Worm (Caenorhabditis elegans) whole organism, young adult: Measurements from ENCODE around the gene hsp-17.

Experiments
- T26A5.8 ChIP-seq: sonication (generic microtip); optimal IDR thresholded peaks from 2 replicates; lab custom pipeline; 2016; ENCODE audit warnings: missing genetic modification characterization, missing compliant biosample characterization
- ceh-40 ChIP-seq: fragments of 200-800 bp; sonication (Bioruptor generic); IDR thresholded peaks from 2 replicates; pipeline ENCODE4 v1.3.6; 2022; ENCODE audit warnings: missing genetic modification characterization, missing compliant biosample characterization
- dpl-1 ChIP-seq: fragments of 150-350 bp; optimal IDR thresholded peaks from 2 replicates; lab custom pipeline; 2014; ENCODE audit warnings: missing biosample characterization, missing genetic modification reagents, missing genetic modification characterization
- snpc-4 ChIP-seq, 5 experiments: fragments of 150-350 bp in 1 of 5; sonication (generic microtip) in 4 of 5; optimal IDR thresholded peaks; 2 replicates each; lab custom pipeline; 2014 to 2018; ENCODE audit warnings: missing genetic modification characterization in 5 of 5, missing biosample characterization in 3 of 5, antibody characterized with exemption in 2 of 5, mild to moderate bottlenecking in 2 of 5, missing compliant biosample characterization in 2 of 5, missing genotype in 2 of 5, moderate library complexity in 2 of 5, missing genetic modification reagents in 1 of 5

DNA sequence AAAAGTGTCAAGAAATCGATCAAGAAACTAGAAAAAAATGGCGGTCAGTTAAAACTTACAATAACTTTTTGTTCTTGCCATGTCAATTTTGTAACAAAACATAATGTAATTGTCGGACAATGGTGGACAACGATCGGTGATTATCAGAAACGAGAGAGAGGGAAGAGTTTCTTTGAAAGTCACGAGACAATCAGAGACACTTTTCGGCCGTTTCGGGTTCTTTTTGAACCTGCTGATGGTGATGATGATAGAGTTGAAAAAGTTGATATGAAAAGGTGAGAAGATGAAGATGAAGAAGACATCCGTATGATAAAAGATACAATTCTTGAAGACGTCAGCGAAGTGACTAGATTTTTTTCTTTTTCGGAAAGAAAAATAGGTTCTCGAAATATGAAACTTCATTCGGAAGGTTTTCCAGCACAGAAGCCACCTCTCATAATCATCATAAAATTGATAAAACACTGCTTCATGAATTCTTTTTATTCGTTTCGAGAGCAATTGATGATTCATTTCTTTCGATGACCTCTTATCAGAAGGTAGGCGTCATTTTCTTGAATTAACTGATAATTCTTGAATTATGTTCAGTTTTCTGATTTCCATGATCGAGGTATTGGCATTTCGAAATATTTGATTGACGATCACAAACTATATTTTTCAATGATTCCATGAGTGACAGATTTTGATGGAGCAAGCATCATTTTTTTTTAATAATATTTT lies 41.2 kb upstream of the hsp-17 start:
- no peak for TF ChIP-seq dpl-1 (GFP tag; lab: Kevin White, UChicago)
- no peak for TF ChIP-seq snpc-4 (GFP tag; optimal IDR thresholded peaks at IDR 0.05; lab: Kevin White, UChicago)
- TF ChIP-seq snpc-4 (tag; optimal IDR thresholded peaks at IDR 0.05; lab: Kevin White, UChicago) = no peak
- TF ChIP-seq ceh-40 (GFP tag; lab: Robert Waterston, UW) = no peak
- TF ChIP-seq T26A5.8 = no peak
